Worm (Caenorhabditis elegans) whole organism, L4/young adult: ENCODE measurements around the gene cyp-33C7.

Source experiments
- W03F9.2 ChIP-seq: fragments of 150-350 bp; optimal IDR thresholded peaks from 2 replicates; lab custom pipeline; 2014; ENCODE audit warnings: missing biosample characterization, missing genetic modification characterization
- him-1 ChIP-seq: sonication (generic microtip); optimal IDR thresholded peaks from 2 replicates; lab custom pipeline; 2016; ENCODE audit warnings: missing genotype, missing genetic modification reagents, missing genetic modification characterization, missing compliant biosample characterization

DNA sequence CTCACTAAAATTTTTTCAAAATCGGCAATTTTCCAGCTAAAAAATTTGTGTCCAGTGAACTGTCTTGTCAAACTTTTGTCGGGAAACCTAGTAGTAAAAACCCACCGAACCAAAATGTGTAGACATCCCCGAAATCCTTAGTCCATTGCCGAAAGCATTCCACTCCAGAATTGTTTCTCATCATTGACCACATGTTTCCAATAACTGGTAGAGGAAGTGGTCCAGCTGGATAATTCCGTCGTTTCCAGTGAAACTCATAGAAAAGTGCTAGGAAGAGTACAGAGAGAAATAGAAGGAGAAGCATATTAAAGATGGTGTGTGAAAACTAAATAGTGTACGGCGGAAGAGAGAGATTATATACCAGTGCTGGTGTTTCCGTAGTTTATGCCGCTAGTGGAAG lies 46.3 kb upstream of the cyp-33C7 start, which contains the start of gene cyp-33C12:
- no peak for TF ChIP-seq him-1 (tag; lab: Kevin White, UChicago)
- no peak for TF ChIP-seq W03F9.2 (tag; lab: Kevin White, UChicago)
